Fruit fly (Drosophila melanogaster): ENCODE measurements around the gene CG31606.
A peak's percentile ranks its signal among the peaks of the same experiment; 100 is the strongest.

Gene CG31606

dm6 chr2L:8156682-8157081 is 9.3 kb downstream of the CG31606 start (continued):
- TF ChIP-seq Chrac-16 (GFP tag; optimal IDR thresholded peaks at IDR 0.05), result peak; percentile 49
- peak; percentile 74 for TF ChIP-seq Bteb2 (GFP tag; optimal IDR thresholded peaks at IDR 0.05)
- TF ChIP-seq CG8765 (GFP tag; IDR thresholded peaks at IDR 0.05), result peak; percentile 49; the same call in 1 of the 2 replicates
- no peak for TF ChIP-seq Kr (GFP tag; optimal IDR thresholded peaks at IDR 0.05)
- peak; percentile 69 for TF ChIP-seq CG3847 (GFP tag; IDR thresholded peaks at IDR 0.05)
- TF ChIP-seq nerfin-2 (GFP tag; IDR thresholded peaks at IDR 0.05; ENCODE audit: partially characterized antibody), result no peak
- peak; percentile 3 for TF ChIP-seq schlank (tag; optimal IDR thresholded peaks at IDR 0.05)
- TF ChIP-seq psq (GFP tag; optimal IDR thresholded peaks at IDR 0.05), result no peak
- TF ChIP-seq CG11723 (GFP tag; optimal IDR thresholded peaks at IDR 0.05), result peak; percentile 36
- TF ChIP-seq CG17912 (GFP tag; optimal IDR thresholded peaks at IDR 0.05), result no peak
- no peak for TF ChIP-seq Lim3 (GFP tag; IDR thresholded peaks at IDR 0.05)
- TF ChIP-seq CG6175 (GFP tag; IDR thresholded peaks at IDR 0.05), result no peak
- TF ChIP-seq h (optimal IDR thresholded peaks at IDR 0.05), result no peak
- TF ChIP-seq Hmr (GFP tag; optimal IDR thresholded peaks at IDR 0.05), result peak; percentile 74
- peak; percentile 33 for TF ChIP-seq CG6683 (GFP tag; optimal IDR thresholded peaks at IDR 0.05)
- peak; percentile 79 for TF ChIP-seq CG32532 (GFP tag; IDR thresholded peaks at IDR 0.05)
- TF ChIP-seq Med (GFP tag), result peak; percentile 98
- no peak for TF ChIP-seq cato (GFP tag; optimal IDR thresholded peaks at IDR 0.05; ENCODE audit: borderline replicate concordance)
- TF ChIP-seq CG10274 (GFP tag; optimal IDR thresholded peaks at IDR 0.05), result peak; percentile 7
- peak; percentile 69 for TF ChIP-seq Sox102F (GFP tag; optimal IDR thresholded peaks at IDR 0.05)
- TF ChIP-seq mam (GFP tag; optimal IDR thresholded peaks at IDR 0.05), result peak; percentile 81
- TF ChIP-seq chm (GFP tag; IDR thresholded peaks at IDR 0.05), result 0 out of 2 replicates have a peak, but pooled peaks have one; percentile 18
- TF ChIP-seq Opbp (GFP tag; IDR thresholded peaks at IDR 0.05; ENCODE audit: partially characterized antibody), result no peak
- TF ChIP-seq CG31365 (tag; optimal IDR thresholded peaks at IDR 0.05), result no peak
- peak; percentile 51 for TF ChIP-seq abd-A (tag; optimal IDR thresholded peaks at IDR 0.05)
- no peak for TF ChIP-seq en (GFP tag; optimal IDR thresholded peaks at IDR 0.05)
- no peak for TF ChIP-seq Usf (GFP tag; optimal IDR thresholded peaks at IDR 0.05)
- TF ChIP-seq CG9437 (GFP tag; optimal IDR thresholded peaks at IDR 0.05), result peak; percentile 45
- no peak for TF ChIP-seq CG43689 (GFP tag; IDR thresholded peaks at IDR 0.05)
- TF ChIP-seq Ravus (GFP tag; IDR thresholded peaks at IDR 0.05), result peak; percentile 3; the same call in 1 of the 2 replicates
- no peak for TF ChIP-seq CG17612 (GFP tag; IDR thresholded peaks at IDR 0.05)
- TF ChIP-seq ranshi (GFP tag; IDR thresholded peaks at IDR 0.05), result 0 out of 2 replicates have a peak, but pooled peaks have one; percentile 29
- no peak for TF ChIP-seq pan (optimal IDR thresholded peaks at IDR 0.05)
- peak in 1 of 2 experiments; percentile 64 for TF ChIP-seq pan (GFP tag; optimal IDR thresholded peaks at IDR 0.05 in 1 of 2, IDR thresholded peaks at IDR 0.05 in 1 of 2)
- TF ChIP-seq CG4404 (GFP tag; IDR thresholded peaks at IDR 0.05), result peak; percentile 52
- peak; percentile 73 for TF ChIP-seq Dad (GFP tag; optimal IDR thresholded peaks at IDR 0.05)
- peak; percentile 89 for TF ChIP-seq vvl (GFP tag; IDR thresholded peaks at IDR 0.05)
- TF ChIP-seq CG12219 (GFP tag; optimal IDR thresholded peaks at IDR 0.05), result no peak
- TF ChIP-seq CG15011 (GFP tag; optimal IDR thresholded peaks at IDR 0.05), result peak; percentile 16
- TF ChIP-seq Tbp (GFP tag; optimal IDR thresholded peaks at IDR 0.05), result no peak
- TF ChIP-seq Poxn (GFP tag; IDR thresholded peaks at IDR 0.05), result no peak
- TF ChIP-seq zf30C (GFP tag; optimal IDR thresholded peaks at IDR 0.05), result no peak
- TF ChIP-seq Hey (tag; optimal IDR thresholded peaks at IDR 0.05), result no peak
- peak; percentile 43 for TF ChIP-seq NC2β (GFP tag; optimal IDR thresholded peaks at IDR 0.05)
- peak; percentile 79 for TF ChIP-seq Xbp1 (GFP tag; optimal IDR thresholded peaks at IDR 0.05)
- TF ChIP-seq CG8281 (tag; optimal IDR thresholded peaks at IDR 0.05), result no peak
- TF ChIP-seq hkb (optimal IDR thresholded peaks at IDR 0.05), result peak; percentile 7
- peak; percentile 47; the same call in 1 of the 2 replicates for TF ChIP-seq hkb (GFP tag; IDR thresholded peaks at IDR 0.05)
- TF ChIP-seq Dp (GFP tag; optimal IDR thresholded peaks at IDR 0.05), result peak; percentile 33
- TF ChIP-seq pita (GFP tag; optimal IDR thresholded peaks at IDR 0.05), result no peak
- TF ChIP-seq CG2129 (GFP tag; IDR thresholded peaks at IDR 0.05; ENCODE audit: partially characterized antibody), result no peak
- no peak for TF ChIP-seq CG6791 (GFP tag; IDR thresholded peaks at IDR 0.05; ENCODE audit: partially characterized antibody)

Measured in whole organism, embryonic.